Worm (Caenorhabditis elegans) whole organism, early embryonic: ENCODE measurements around the gene zzz-1.

Source experiments
- B0310.2 ChIP-seq: sonication (generic microtip); optimal IDR thresholded peaks from 2 replicates; lab custom pipeline; 2016; ENCODE audit warnings: mild to moderate bottlenecking, missing genetic modification characterization, missing compliant biosample characterization
- F13C5.2 ChIP-seq: sonication (generic microtip); optimal IDR thresholded peaks from 2 replicates; lab custom pipeline; 2017; ENCODE audit warnings: mild to moderate bottlenecking, missing genetic modification characterization, inconsistent platforms, missing compliant biosample characterization
- aly-1 ChIP-seq: sonication (generic microtip); optimal IDR thresholded peaks from 2 replicates; lab custom pipeline; 2016; ENCODE audit warnings: missing genetic modification characterization, missing compliant biosample characterization
- ama-1 ChIP-seq: fragments of 150-350 bp; optimal IDR thresholded peaks from 2 replicates; lab custom pipeline; 2014
- ceh-13 ChIP-seq: fragments of 200-800 bp; sonication (Bioruptor generic); optimal IDR thresholded peaks from 2 replicates; lab custom pipeline; 2018; ENCODE audit warnings: mild to moderate bottlenecking, missing genetic modification characterization, missing compliant biosample characterization
- ceh-36 ChIP-seq: sonication (generic microtip); optimal IDR thresholded peaks from 2 replicates; lab custom pipeline; 2016; ENCODE audit warnings: missing genetic modification characterization, inconsistent platforms, missing compliant biosample characterization
- ets-7 ChIP-seq: sonication (generic microtip); optimal IDR thresholded peaks from 2 replicates; lab custom pipeline; 2016; ENCODE audit warnings: missing genotype, missing genetic modification characterization, missing compliant biosample characterization
- flt-1 ChIP-seq: fragments of 200-800 bp; sonication (Bioruptor generic); IDR thresholded peaks from 2 replicates; pipeline ENCODE4 v1.3.6; 2022; ENCODE audit warnings: missing genetic modification characterization, missing compliant biosample characterization
- hmbx-1 ChIP-seq: sonication (generic microtip); optimal IDR thresholded peaks from 2 replicates; lab custom pipeline; 2016; ENCODE audit warnings: mild to moderate bottlenecking, missing genetic modification characterization, missing compliant biosample characterization
- hmg-4 ChIP-seq: fragments of 200-800 bp; sonication (Bioruptor generic); optimal IDR thresholded peaks from 2 replicates; lab custom pipeline; 2018; ENCODE audit warnings: mild to moderate bottlenecking, missing genetic modification characterization, missing compliant biosample characterization
- hnd-1 ChIP-seq: sonication (generic microtip); optimal IDR thresholded peaks from 2 replicates; lab custom pipeline; 2016; ENCODE audit warnings: missing genetic modification characterization, missing compliant biosample characterization
- pes-1 ChIP-seq: fragments of 200-800 bp; sonication (Bioruptor generic); IDR thresholded peaks from 2 replicates; pipeline ENCODE4 v1.3.6; 2022; ENCODE audit warnings: missing genetic modification reagents, missing genetic modification characterization, missing compliant biosample characterization
- scrt-1 ChIP-seq: fragments of 200-800 bp; sonication (Bioruptor generic); IDR thresholded peaks from 2 replicates; pipeline ENCODE4 v1.3.6; 2022; ENCODE audit warnings: missing genetic modification characterization, missing compliant biosample characterization
- sea-1 ChIP-seq: fragments of 200-800 bp; sonication (Bioruptor generic); conservative IDR thresholded peaks from 2 replicates; pipeline ENCODE4 v1.3.6; 2022; ENCODE audit warnings: missing genetic modification characterization, missing compliant biosample characterization
- tbx-11 ChIP-seq: fragments of 200-800 bp; sonication (Bioruptor generic); IDR thresholded peaks from 2 replicates; pipeline ENCODE4 v1.3.6; 2022; ENCODE audit warnings: missing genetic modification characterization, missing compliant biosample characterization
- tbx-37 ChIP-seq: fragments of 200-800 bp; sonication (Bioruptor generic); conservative IDR thresholded peaks from 2 replicates; pipeline ENCODE4 v1.3.6; 2022; ENCODE audit warnings: missing genetic modification reagents, missing genetic modification characterization, missing compliant biosample characterization
- tra-4 ChIP-seq: sonication (generic microtip); optimal IDR thresholded peaks from 2 replicates; lab custom pipeline; 2017; ENCODE audit warnings: missing genetic modification characterization, missing compliant biosample characterization

Gene zzz-1

DNA sequence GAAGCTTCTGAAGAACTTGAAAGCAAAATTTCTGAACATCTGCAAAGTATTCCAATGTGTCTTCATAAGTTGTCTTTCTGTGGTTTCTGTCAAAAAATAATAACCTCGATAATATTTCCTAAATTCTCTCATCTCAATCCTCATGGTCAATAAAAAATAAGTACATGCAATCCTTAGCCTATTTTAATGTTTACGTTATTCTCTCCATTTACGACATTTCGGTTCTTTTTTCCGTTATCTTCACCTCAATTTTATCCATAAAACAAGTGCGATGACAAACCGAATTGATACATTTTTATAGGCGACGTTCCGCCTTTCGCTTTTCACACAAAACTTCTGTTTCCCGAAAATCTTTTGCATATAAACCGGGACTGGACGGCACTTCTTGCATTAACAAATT is 40.5 kb upstream of the zzz-1 start, which contains the start of gene col-153:
Gene col-153 (plus strand): TSS at position 301 of the 400 bp plus-strand sequence.
- TF ChIP-seq aly-1 (tag; lab: Kevin White, UChicago) (no peak), pes-1 (GFP tag; lab: Robert Waterston, UW) (no peak), tbx-11 (no peak), flt-1 (no peak), tbx-37 (GFP tag; lab: Robert Waterston, UW) (no peak), hmg-4 (no peak), ama-1 (no peak), scrt-1 (GFP tag; lab: Robert Waterston, UW) (no peak), F13C5.2 (tag; lab: Kevin White, UChicago) (no peak), ceh-13 (GFP tag; lab: Kevin White, UChicago) (no peak), hmbx-1 (tag; lab: Kevin White, UChicago) (no peak), hnd-1 (tag; lab: Kevin White, UChicago) (no peak), tra-4 (tag; lab: Kevin White, UChicago) (no peak), B0310.2 (tag; lab: Kevin White, UChicago) (no peak), ets-7 (tag; lab: Kevin White, UChicago) (no peak), sea-1 (GFP tag; lab: Robert Waterston, UW) (no peak), ceh-36 (tag; lab: Kevin White, UChicago) (no peak)

DNA sequence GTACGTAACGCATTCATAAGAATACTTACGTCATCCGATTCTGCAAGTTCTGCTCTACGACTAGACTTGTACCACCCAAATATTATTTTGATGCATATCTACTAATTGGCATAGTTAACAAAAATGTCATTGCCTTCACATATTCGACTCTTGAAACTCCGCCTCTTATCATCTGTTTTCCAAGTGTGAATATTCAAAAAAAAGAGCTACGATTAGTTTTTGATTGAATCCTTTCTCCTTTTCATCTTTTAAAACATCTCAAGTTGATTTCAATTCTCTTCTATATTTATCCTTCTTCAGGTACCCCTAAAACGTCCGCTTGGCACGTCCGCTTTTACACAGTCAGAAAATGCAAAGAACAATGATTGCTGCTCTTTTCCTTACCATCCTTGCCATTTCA is 39.0 kb upstream of the zzz-1 start, which contains the start of gene F17C11.2:
Gene F17C11.2 (plus strand): TSS at position 301 of the 400 bp plus-strand sequence.
- TF ChIP-seq flt-1 (no peak), B0310.2 (tag; lab: Kevin White, UChicago) (no peak), tbx-37 (GFP tag; lab: Robert Waterston, UW) (no peak), pes-1 (GFP tag; lab: Robert Waterston, UW) (no peak), aly-1 (tag; lab: Kevin White, UChicago) (no peak), ets-7 (tag; lab: Kevin White, UChicago) (no peak), hmbx-1 (tag; lab: Kevin White, UChicago) (no peak), sea-1 (GFP tag; lab: Robert Waterston, UW) (no peak), ceh-13 (GFP tag; lab: Kevin White, UChicago) (no peak), tbx-11 (no peak)

DNA sequence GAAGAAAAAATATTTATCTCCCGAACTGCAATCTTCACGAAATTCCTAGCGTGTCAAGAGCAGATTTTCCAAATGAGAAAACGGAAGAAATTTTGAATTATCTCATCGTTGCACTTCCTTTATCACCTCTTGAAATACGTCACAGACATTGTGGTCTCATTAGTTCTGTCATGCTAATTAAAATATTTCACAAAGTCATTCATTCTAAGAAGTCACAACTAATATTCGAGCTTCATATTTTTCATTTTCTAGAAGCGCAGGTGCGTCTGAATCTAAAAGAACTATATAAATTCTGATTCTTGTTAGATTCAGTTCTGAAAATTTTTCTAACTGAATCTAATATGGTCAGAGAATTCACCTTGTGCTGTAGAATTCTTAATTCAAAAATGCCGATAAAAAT is 38.2 kb upstream of the zzz-1 start:
- TF ChIP-seq ceh-36 (tag; lab: Kevin White, UChicago): no peak
- TF ChIP-seq B0310.2 (tag; lab: Kevin White, UChicago): no peak
- TF ChIP-seq tra-4 (tag; lab: Kevin White, UChicago): no peak
- no peak for TF ChIP-seq hmbx-1 (tag; lab: Kevin White, UChicago)
- TF ChIP-seq tbx-11: no peak

ce11 chrV:10944903-10945302 is 35.9 kb upstream of the zzz-1 start:
- no peak for TF ChIP-seq ets-7 (tag; lab: Kevin White, UChicago)
- no peak for TF ChIP-seq tra-4 (tag; lab: Kevin White, UChicago)
- no peak for TF ChIP-seq sea-1 (GFP tag; lab: Robert Waterston, UW)
- no peak for TF ChIP-seq scrt-1 (GFP tag; lab: Robert Waterston, UW)
- no peak for TF ChIP-seq pes-1 (GFP tag; lab: Robert Waterston, UW)
- TF ChIP-seq ceh-13 (GFP tag; lab: Kevin White, UChicago): no peak
- no peak for TF ChIP-seq tbx-37 (GFP tag; lab: Robert Waterston, UW)
- no peak for TF ChIP-seq hnd-1 (tag; lab: Kevin White, UChicago)
- no peak for TF ChIP-seq flt-1
- no peak for TF ChIP-seq B0310.2 (tag; lab: Kevin White, UChicago)
- TF ChIP-seq hmg-4: no peak
- no peak for TF ChIP-seq F13C5.2 (tag; lab: Kevin White, UChicago)
- TF ChIP-seq tbx-11: no peak
- TF ChIP-seq ceh-36 (tag; lab: Kevin White, UChicago): no peak
- no peak for TF ChIP-seq ama-1

DNA sequence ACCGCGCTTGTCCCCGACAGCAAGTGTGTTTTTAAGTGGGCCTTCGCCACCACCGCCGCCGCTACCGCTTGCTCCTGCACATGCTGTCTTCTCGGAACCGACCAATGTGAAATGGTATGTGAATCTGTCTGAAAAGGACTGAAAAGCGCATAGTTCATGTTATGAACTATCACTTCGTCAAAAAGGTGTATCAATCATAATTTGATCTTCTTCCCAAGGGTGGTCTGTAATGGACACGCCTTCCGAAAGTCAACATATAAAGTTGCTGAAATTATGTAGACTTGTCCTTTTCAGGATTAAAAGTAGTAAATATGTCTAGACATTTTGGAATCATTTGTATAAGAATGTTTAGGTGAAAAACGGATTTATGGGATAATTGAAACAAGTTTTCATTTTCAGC is 33.2 kb upstream of the zzz-1 start, which contains the start of gene zip-9:
Gene zip-9 (plus strand): TSS at position 301 of the 400 bp plus-strand sequence.
- TF ChIP-seq tra-4 (tag; lab: Kevin White, UChicago) (no peak), hmg-4 (no peak), tbx-11 (no peak), F13C5.2 (tag; lab: Kevin White, UChicago) (no peak), ceh-36 (tag; lab: Kevin White, UChicago) (no peak), tbx-37 (GFP tag; lab: Robert Waterston, UW) (no peak), pes-1 (GFP tag; lab: Robert Waterston, UW) (no peak), hmbx-1 (tag; lab: Kevin White, UChicago) (no peak), flt-1 (no peak), aly-1 (tag; lab: Kevin White, UChicago) (no peak), B0310.2 (tag; lab: Kevin White, UChicago) (no peak), ets-7 (tag; lab: Kevin White, UChicago) (no peak), ama-1 (no peak), scrt-1 (GFP tag; lab: Robert Waterston, UW) (no peak), sea-1 (GFP tag; lab: Robert Waterston, UW) (no peak)

DNA sequence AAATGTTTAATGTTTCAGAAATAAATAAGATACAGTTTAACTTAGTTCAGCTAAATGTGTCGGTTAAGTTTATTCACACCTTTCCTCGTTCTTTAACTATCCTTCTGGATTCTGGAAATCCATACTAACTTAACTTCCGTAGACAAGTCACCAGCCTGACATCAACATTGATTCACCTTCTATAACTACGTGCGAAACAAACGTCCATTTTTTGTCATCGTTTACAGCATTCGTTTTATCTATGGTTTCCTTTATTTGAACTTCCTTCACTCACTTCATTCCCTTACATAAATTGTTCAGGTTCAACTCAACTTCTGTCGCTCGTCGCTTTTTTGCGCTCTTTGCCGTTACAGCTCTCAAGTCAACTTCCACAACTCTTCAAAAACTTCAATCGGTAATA is 32.2 kb upstream of the zzz-1 start, which contains the start of gene F17C11.26:
Gene F17C11.26 (plus strand): TSS at position 301 of the 400 bp plus-strand sequence.
- TF ChIP-seq ceh-13 (GFP tag; lab: Kevin White, UChicago): no peak
- no peak for TF ChIP-seq scrt-1 (GFP tag; lab: Robert Waterston, UW)
- no peak for TF ChIP-seq F13C5.2 (tag; lab: Kevin White, UChicago)
- no peak for TF ChIP-seq B0310.2 (tag; lab: Kevin White, UChicago)
- no peak for TF ChIP-seq tra-4 (tag; lab: Kevin White, UChicago)
- no peak for TF ChIP-seq aly-1 (tag; lab: Kevin White, UChicago)
- no peak for TF ChIP-seq hnd-1 (tag; lab: Kevin White, UChicago)
- no peak for TF ChIP-seq ama-1
- no peak for TF ChIP-seq pes-1 (GFP tag; lab: Robert Waterston, UW)
- no peak for TF ChIP-seq flt-1
- no peak for TF ChIP-seq ceh-36 (tag; lab: Kevin White, UChicago)
- TF ChIP-seq tbx-37 (GFP tag; lab: Robert Waterston, UW): no peak

DNA sequence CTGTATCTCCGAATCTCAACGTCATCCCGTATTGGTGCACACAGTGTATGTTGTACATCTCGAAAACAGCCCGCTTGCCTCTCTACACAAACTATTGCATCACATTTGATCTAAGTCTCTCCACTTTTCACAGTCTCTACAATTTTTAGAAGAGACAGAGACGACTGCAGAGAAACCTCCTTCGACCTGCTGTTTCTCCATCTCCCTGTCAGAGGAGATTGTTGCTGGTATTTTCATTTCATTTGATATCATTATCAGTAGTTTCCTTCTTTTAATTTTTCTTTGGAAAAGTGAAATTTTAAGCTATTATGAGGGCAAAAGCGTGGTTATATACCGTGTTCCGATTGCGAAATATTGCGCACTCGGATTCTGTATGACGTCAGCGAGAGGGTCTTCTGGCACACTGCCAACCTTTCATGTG is 31.6 kb upstream of the zzz-1 start:
- TF ChIP-seq hmg-4 (no peak), tbx-11 (no peak), tbx-37 (GFP tag; lab: Robert Waterston, UW) (no peak), flt-1 (no peak)
